Fruit fly (Drosophila melanogaster) whole organism, embryonic: ENCODE measurements around the gene SoYb.

Experiments used
- Ada2b ChIP-seq: fragments of 200-800 bp; sonication (Bioruptor generic); IDR thresholded peaks from 2 replicates; pipeline ENCODE4 v1.3.6; 2022; ENCODE audit warnings: missing biosample characterization, missing genetic modification characterization
- B-H1 ChIP-seq: fragments of 200-800 bp; sonication (Bioruptor generic); IDR thresholded peaks from 3 replicates; pipeline ENCODE4 v1.3.6; 2022; ENCODE audit warnings: missing biosample characterization, missing genetic modification characterization
- Blimp-1 ChIP-seq: fragments of 200-800 bp; sonication (Bioruptor generic); optimal IDR thresholded peaks from 3 replicates; lab custom pipeline; 2018; ENCODE audit warnings: missing biosample characterization, missing genetic modification characterization, mild to moderate bottlenecking, moderate library complexity, missing genetic modification reagents
- CG10209 ChIP-seq: fragments of 200-800 bp; sonication (Bioruptor generic); optimal IDR thresholded peaks from 3 replicates; lab custom pipeline; 2017; ENCODE audit warnings: missing biosample characterization, mild to moderate bottlenecking, missing genetic modification characterization, missing genetic modification reagents
- CG12299 ChIP-seq: fragments of 200-800 bp; sonication (Bioruptor generic); optimal IDR thresholded peaks from 2 replicates; lab custom pipeline; 2018; ENCODE audit warnings: missing biosample characterization, mild to moderate bottlenecking, missing genetic modification characterization
- CG12942 ChIP-seq: fragments of 200-800 bp; sonication (Bioruptor generic); optimal IDR thresholded peaks from 3 replicates; lab custom pipeline; 2016; ENCODE audit warnings: missing biosample characterization, missing genetic modification characterization
- CG13624 ChIP-seq: fragments of 200-800 bp; sonication (Bioruptor generic); optimal IDR thresholded peaks from 2 replicates; lab custom pipeline; 2016; ENCODE audit warnings: missing biosample characterization, missing genetic modification characterization
- CG15011 ChIP-seq: fragments of 200-800 bp; sonication (Bioruptor generic); optimal IDR thresholded peaks from 3 replicates; lab custom pipeline; 2018; ENCODE audit warnings: missing biosample characterization, mild to moderate bottlenecking, missing genetic modification characterization
- CG15269 ChIP-seq: fragments of 200-800 bp; sonication (Bioruptor generic); optimal IDR thresholded peaks from 2 replicates; lab custom pipeline; 2018; ENCODE audit warnings: missing biosample characterization, mild to moderate bottlenecking, missing genetic modification characterization, moderate library complexity
- CG16813 ChIP-seq: fragments of 200-800 bp; sonication (Bioruptor generic); IDR thresholded peaks from 3 replicates; pipeline ENCODE4 v1.3.6; 2022; ENCODE audit warnings: missing biosample characterization, missing genetic modification characterization; ENCODE audit not compliant: partially characterized antibody
- CG31365 ChIP-seq: fragments of 200-800 bp; sonication (Bioruptor generic); optimal IDR thresholded peaks from 2 replicates; lab custom pipeline; 2018; ENCODE audit warnings: missing biosample characterization, mild to moderate bottlenecking, missing genetic modification characterization
- CG4820 ChIP-seq: fragments of 200-800 bp; sonication (Bioruptor generic); optimal IDR thresholded peaks from 3 replicates; lab custom pipeline; 2016; ENCODE audit warnings: missing biosample characterization, missing genetic modification characterization
- CG7839 ChIP-seq: fragments of 200-800 bp; sonication (Bioruptor generic); optimal IDR thresholded peaks from 3 replicates; lab custom pipeline; 2018; ENCODE audit warnings: missing biosample characterization, mild to moderate bottlenecking, missing genetic modification characterization, moderate library complexity
- CG7963 ChIP-seq: fragments of 200-800 bp; sonication (Bioruptor generic); IDR thresholded peaks from 3 replicates; pipeline ENCODE4 v1.3.6; 2022; ENCODE audit warnings: missing biosample characterization, missing genetic modification characterization; ENCODE audit not compliant: partially characterized antibody
- CG8281 ChIP-seq: fragments of 200-800 bp; sonication (Bioruptor generic); optimal IDR thresholded peaks from 2 replicates; lab custom pipeline; 2018; ENCODE audit warnings: missing biosample characterization, mild to moderate bottlenecking, missing genetic modification characterization, moderate library complexity
- CG8290 ChIP-seq, 3 experiments: fragments of 200-800 bp; sonication (Bioruptor generic); optimal IDR thresholded peaks; 2 replicates each; lab custom pipeline; 2016 to 2019; ENCODE audit warnings: missing biosample characterization in 3 of 3, missing genetic modification characterization in 3 of 3, mild to moderate bottlenecking in 2 of 3, moderate library complexity in 1 of 3
- CG8765 ChIP-seq: fragments of 200-800 bp; sonication (Bioruptor generic); IDR thresholded peaks from 2 replicates; pipeline ENCODE4 v1.3.6; 2022; ENCODE audit warnings: missing biosample characterization, missing genetic modification characterization
- CG8924 ChIP-seq: fragments of 200-800 bp; optimal IDR thresholded peaks from 3 replicates; lab custom pipeline; 2019; ENCODE audit warnings: missing biosample characterization, mild to moderate bottlenecking, missing genetic modification characterization, moderate library complexity
- CoRest ChIP-seq: fragments of 200-800 bp; sonication (Bioruptor generic); optimal IDR thresholded peaks from 3 replicates; lab custom pipeline; 2018; ENCODE audit warnings: missing biosample characterization, mild to moderate bottlenecking, missing genetic modification characterization, moderate library complexity
- E2f1 ChIP-seq: fragments of 200-800 bp; sonication (Bioruptor generic); IDR thresholded peaks from 2 replicates; pipeline ENCODE4 v1.3.6; 2022; ENCODE audit warnings: missing biosample characterization, missing genetic modification characterization
- Ets97D ChIP-seq: fragments of 200-800 bp; sonication (Bioruptor generic); optimal IDR thresholded peaks from 3 replicates; lab custom pipeline; 2016; ENCODE audit warnings: missing biosample characterization, missing genetic modification characterization
- Gsc ChIP-seq: fragments of 200-800 bp; sonication (Bioruptor generic); IDR thresholded peaks from 2 replicates; pipeline ENCODE4 v1.3.6; 2022; ENCODE audit warnings: missing biosample characterization, missing genetic modification characterization
- Hr39 ChIP-seq: fragments of >200 bp; optimal IDR thresholded peaks from 2 replicates; lab custom pipeline; 2017
- Hr51 ChIP-seq, 2 experiments: fragments of 200-800 bp; sonication (Bioruptor generic); optimal IDR thresholded peaks; 2 replicates in 1 of 2; 3 replicates in 1 of 2; lab custom pipeline; 2016 to 2018; ENCODE audit warnings: missing biosample characterization in 2 of 2, missing genetic modification characterization in 2 of 2, mild to moderate bottlenecking in 1 of 2, moderate library complexity in 1 of 2
- Lpt ChIP-seq: fragments of >200 bp; optimal IDR thresholded peaks from 2 replicates; lab custom pipeline; 2018; ENCODE audit warnings: missing biosample characterization, missing genetic modification characterization
- NC2α ChIP-seq: fragments of 200-800 bp; sonication (Bioruptor generic); optimal IDR thresholded peaks from 2 replicates; lab custom pipeline; 2016; ENCODE audit warnings: missing biosample characterization, missing genetic modification characterization
- Stat92E ChIP-seq, 3 experiments: fragments of >200 bp in 2 of 3; fragments of 200-800 bp in 1 of 3; sonication (Bioruptor generic) in 1 of 3; optimal IDR thresholded peaks; 2 replicates each; lab custom pipeline; 2017 to 2019; ENCODE audit warnings: missing biosample characterization in 3 of 3, missing genetic modification characterization in 3 of 3, mild to moderate bottlenecking in 1 of 3, moderate library complexity in 1 of 3
- Trl ChIP-seq, 3 experiments: fragments of >200 bp in 2 of 3; fragments of 200-800 bp in 1 of 3; sonication (Bioruptor generic) in 1 of 3; optimal IDR thresholded peaks; 2 replicates in 1 of 3; 3 replicates in 2 of 3; lab custom pipeline; 2016 to 2017; ENCODE audit warnings: missing biosample characterization in 1 of 3, missing genetic modification characterization in 1 of 3
- bbx ChIP-seq: fragments of 200-800 bp; sonication (Bioruptor generic); IDR thresholded peaks from 2 replicates; pipeline ENCODE4 v1.3.6; 2022; ENCODE audit warnings: missing biosample characterization, missing genetic modification characterization; ENCODE audit not compliant: partially characterized antibody
- bcd ChIP-seq: fragments of 200-800 bp; sonication (Bioruptor generic); optimal IDR thresholded peaks from 2 replicates; lab custom pipeline; 2017; ENCODE audit warnings: missing biosample characterization, mild to moderate bottlenecking, missing genetic modification characterization
- br ChIP-seq: fragments of >200 bp; optimal IDR thresholded peaks from 2 replicates; lab custom pipeline; 2017
- bsh ChIP-seq, 2 experiments: fragments of 200-800 bp; sonication (Bioruptor generic); optimal IDR thresholded peaks; 2 replicates each; lab custom pipeline; 2017 to 2018; ENCODE audit warnings: mild to moderate bottlenecking in 2 of 2, missing biosample characterization in 2 of 2, missing genetic modification characterization in 2 of 2, moderate library complexity in 1 of 2
- cato ChIP-seq: fragments of 200-800 bp; sonication (Bioruptor generic); optimal IDR thresholded peaks from 2 replicates; lab custom pipeline; 2016; ENCODE audit warnings: missing biosample characterization, missing genetic modification characterization, borderline replicate concordance
- cwo ChIP-seq: fragments of 200-800 bp; sonication (Bioruptor generic); optimal IDR thresholded peaks from 3 replicates; lab custom pipeline; 2017; ENCODE audit warnings: missing biosample characterization, missing genetic modification characterization, mild to moderate bottlenecking, moderate library complexity, missing genetic modification reagents
- eve ChIP-seq, 2 experiments: fragments of >200 bp; optimal IDR thresholded peaks; 2 replicates each; lab custom pipeline; 2017; ENCODE audit warnings: missing biosample characterization in 2 of 2, missing genetic modification characterization in 2 of 2
- ftz-f1 ChIP-seq: fragments of 200-800 bp; sonication (Bioruptor generic); optimal IDR thresholded peaks from 2 replicates; lab custom pipeline; 2016; ENCODE audit warnings: missing biosample characterization, missing genetic modification characterization
- gsb-n ChIP-seq: fragments of 200-800 bp; sonication (Bioruptor generic); optimal IDR thresholded peaks from 3 replicates; lab custom pipeline; 2018; ENCODE audit warnings: missing biosample characterization, mild to moderate bottlenecking, missing genetic modification characterization
- hbn ChIP-seq: fragments of 200-800 bp; sonication (Bioruptor generic); IDR thresholded peaks from 2 replicates; pipeline ENCODE4 v1.3.6; 2022; ENCODE audit warnings: missing biosample characterization, missing genetic modification characterization; ENCODE audit not compliant: partially characterized antibody
- insv ChIP-seq, 2 experiments: fragments of 200-800 bp; sonication (Bioruptor generic); optimal IDR thresholded peaks; 3 replicates each; lab custom pipeline; 2016 to 2018; ENCODE audit warnings: missing biosample characterization in 2 of 2, missing genetic modification characterization in 2 of 2
- jing ChIP-seq: fragments of 200-800 bp; sonication (Bioruptor generic); optimal IDR thresholded peaks from 2 replicates; lab custom pipeline; 2018; ENCODE audit warnings: missing biosample characterization, mild to moderate bottlenecking, missing genetic modification characterization
- klu ChIP-seq: fragments of 200-800 bp; sonication (Bioruptor generic); IDR thresholded peaks from 2 replicates; pipeline ENCODE4 v1.3.6; 2022; ENCODE audit warnings: missing biosample characterization, missing genetic modification characterization
- mld ChIP-seq: fragments of 200-800 bp; sonication (Bioruptor generic); IDR thresholded peaks from 3 replicates; pipeline ENCODE4 v1.3.6; 2022; ENCODE audit warnings: missing biosample characterization, missing genetic modification characterization; ENCODE audit not compliant: partially characterized antibody
- oc ChIP-seq: fragments of 200-800 bp; sonication (Bioruptor generic); optimal IDR thresholded peaks from 2 replicates; lab custom pipeline; 2018; ENCODE audit warnings: missing biosample characterization, mild to moderate bottlenecking, missing genetic modification characterization, moderate library complexity
- phol ChIP-seq: fragments of 200-800 bp; sonication (Bioruptor generic); optimal IDR thresholded peaks from 3 replicates; lab custom pipeline; 2018; ENCODE audit warnings: missing biosample characterization, mild to moderate bottlenecking, missing genetic modification characterization, moderate library complexity
- pum ChIP-seq: fragments of 200-800 bp; sonication (Bioruptor generic); optimal IDR thresholded peaks from 2 replicates; lab custom pipeline; 2016; ENCODE audit warnings: missing biosample characterization, missing genetic modification characterization
- row ChIP-seq: fragments of 200-800 bp; sonication (Bioruptor generic); IDR thresholded peaks from 3 replicates; pipeline ENCODE4 v1.3.6; 2022; ENCODE audit warnings: missing biosample characterization, missing genetic modification characterization
- run ChIP-seq: fragments of 200-800 bp; sonication (Bioruptor generic); optimal IDR thresholded peaks from 3 replicates; lab custom pipeline; 2018; ENCODE audit warnings: missing biosample characterization, mild to moderate bottlenecking, missing genetic modification characterization
- vnd ChIP-seq: fragments of 200-800 bp; sonication (Bioruptor generic); IDR thresholded peaks from 3 replicates; pipeline ENCODE4 v1.3.6; 2022; ENCODE audit warnings: missing biosample characterization, missing genetic modification characterization; ENCODE audit not compliant: partially characterized antibody

Gene SoYb

DNA sequence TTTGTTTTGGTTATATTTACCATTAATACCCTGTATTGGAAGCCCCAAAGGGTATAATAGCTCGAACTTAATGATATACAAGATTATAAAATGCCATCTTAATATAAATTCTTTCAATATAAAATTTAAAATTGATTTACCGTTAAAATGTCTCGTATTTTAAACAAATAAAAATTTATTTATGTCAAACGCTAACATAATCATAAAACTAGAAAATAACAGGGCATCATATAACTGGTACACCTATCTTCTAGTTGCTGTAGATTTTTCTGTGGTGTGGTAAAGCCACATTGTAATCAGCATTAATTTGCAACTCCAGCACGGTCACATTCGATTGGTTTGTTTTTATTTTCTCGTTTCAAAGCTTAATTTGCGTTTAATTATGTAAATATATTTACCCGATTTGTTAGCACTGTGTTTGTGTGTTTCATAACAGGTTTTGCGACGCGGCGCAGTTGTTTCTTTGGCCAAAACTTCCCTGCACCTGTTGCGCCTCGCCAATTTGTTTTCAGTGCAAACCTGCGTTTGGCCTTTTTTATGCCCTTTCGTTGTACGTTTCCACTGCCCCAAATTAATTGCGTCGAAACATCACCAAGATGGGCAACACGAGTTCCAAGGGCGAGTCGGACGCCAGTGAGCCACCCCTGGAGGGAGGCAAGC, 45.4 kb downstream of the SoYb start, which contains the start of the genes CG4658 and CG5846 (continued):
- TF ChIP-seq Ets97D (GFP tag; lab: Kevin White, UChicago) (peak; percentile 59), B-H1 (peak; percentile 93), CG7839 (tag; lab: Kevin White, UChicago) (peak; percentile 96), eve (GFP tag; optimal IDR thresholded peaks at IDR 0.05; lab: Kevin White, UChicago) (no peak), CG16813 (GFP tag; lab: Robert Waterston, UW) (no peak), NC2α (GFP tag; lab: Kevin White, UChicago) (peak; percentile 83), hbn (no peak), phol (tag; lab: Kevin White, UChicago) (peak; percentile 96), CoRest (tag; lab: Kevin White, UChicago) (peak; percentile 96), CG12942 (peak; percentile 94), E2f1 (GFP tag; lab: Robert Waterston, UW) (peak; percentile 96), CG4820 (GFP tag; lab: Kevin White, UChicago) (peak; percentile 90), CG10209 (GFP tag; lab: Kevin White, UChicago) (peak; percentile 94), CG8290 (GFP tag; optimal IDR thresholded peaks at IDR 0.05; lab: Kevin White, UChicago) (peak; percentile 89), CG8290 (tag; optimal IDR thresholded peaks at IDR 0.05; lab: Kevin White, UChicago) (no peak), CG8281 (tag; lab: Kevin White, UChicago) (peak; percentile 74), cato (GFP tag; lab: Kevin White, UChicago) (peak; percentile 91), CG15269 (tag; lab: Kevin White, UChicago) (peak; percentile 93), Hr39 (lab: Kevin White, UChicago) (no peak), CG8924 (tag; lab: Kevin White, UChicago) (peak; percentile 96), CG15011 (GFP tag; lab: Kevin White, UChicago) (peak; percentile 86), CG12299 (tag; lab: Kevin White, UChicago) (peak; percentile 90), Lpt (GFP tag; lab: Kevin White, UChicago) (no peak), Stat92E (GFP tag; optimal IDR thresholded peaks at IDR 0.05; lab: Kevin White, UChicago) (peak in 1 of 3 experiments; percentile 88), jing (no peak), bbx (GFP tag; lab: Robert Waterston, UW) (peak; percentile 12; the same call in 1 of the 2 replicates), CG31365 (tag; lab: Kevin White, UChicago) (no peak), klu (GFP tag; lab: Robert Waterston, UW) (peak; percentile 87), oc (tag; lab: Kevin White, UChicago) (peak; percentile 94), vnd (GFP tag; lab: Robert Waterston, UW) (no peak), row (GFP tag; lab: Robert Waterston, UW) (peak; percentile 99), br (lab: Kevin White, UChicago) (no peak), ftz-f1 (no peak), Blimp-1 (GFP tag; lab: Kevin White, UChicago) (peak; percentile 95), Hr51 (GFP tag; optimal IDR thresholded peaks at IDR 0.05; lab: Kevin White, UChicago) (peak; percentile 74 to 96), bcd (peak; percentile 93), Gsc (GFP tag; lab: Robert Waterston, UW) (peak; percentile 78), CG7963 (GFP tag; lab: Robert Waterston, UW) (no peak), cwo (GFP tag; lab: Kevin White, UChicago) (peak; percentile 82), CG8765 (GFP tag; lab: Robert Waterston, UW) (peak; percentile 77), insv (GFP tag; optimal IDR thresholded peaks at IDR 0.05; lab: Kevin White, UChicago) (peak in 1 of 2 experiments; percentile 39), pum (peak; percentile 90), Ada2b (GFP tag; lab: Robert Waterston, UW) (peak; percentile 93), CG13624 (peak; percentile 81), run (peak; percentile 95), gsb-n (tag; lab: Kevin White, UChicago) (peak; percentile 97), Trl (optimal IDR thresholded peaks at IDR 0.05; lab: Kevin White, UChicago) (no peak), Trl (GFP tag; optimal IDR thresholded peaks at IDR 0.05; lab: Kevin White, UChicago) (peak; percentile 75), bsh (GFP tag; optimal IDR thresholded peaks at IDR 0.05; lab: Kevin White, UChicago) (peak; percentile 16 to 97), mld (no peak)
